Worm (Caenorhabditis elegans): ENCODE results near the gene dpy-28.

DNA sequence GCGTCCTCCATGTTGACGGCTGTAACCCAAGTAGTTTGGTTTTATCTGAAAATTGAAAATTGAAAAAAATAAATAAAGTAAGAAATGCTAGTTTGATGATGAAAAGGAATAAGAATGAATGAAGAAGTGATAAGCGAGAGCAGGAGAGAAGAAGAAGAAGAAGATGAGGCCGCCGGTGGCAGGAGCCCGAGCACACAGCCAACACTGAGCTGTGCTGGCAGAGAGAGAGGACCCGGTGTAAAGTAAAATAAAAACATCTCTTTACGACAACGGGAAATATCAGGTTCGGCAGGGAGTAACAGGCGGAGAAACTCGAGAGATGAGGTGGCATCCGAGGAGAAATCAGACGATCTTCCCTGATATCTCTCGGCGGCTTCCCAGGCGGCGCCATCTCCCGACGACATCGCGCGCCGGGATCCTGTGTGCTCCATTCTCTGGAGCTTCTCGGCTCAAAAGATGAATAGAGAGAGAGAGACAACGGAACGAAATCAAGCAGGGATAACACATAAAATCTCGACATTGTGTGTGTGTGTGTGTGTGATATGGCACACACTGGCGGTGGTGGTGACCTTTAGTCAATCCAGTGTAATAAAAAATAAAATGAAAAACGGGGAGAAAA lies 54.0 kb downstream of the dpy-28 start, which contains the start of gene sca-1:
- no peak for TF ChIP-seq lim-6 (tag; optimal IDR thresholded peaks at IDR 0.05)
- TF ChIP-seq F13H6.1 (tag; optimal IDR thresholded peaks at IDR 0.05) = no peak
- no peak for TF ChIP-seq nfya-1 (tag; optimal IDR thresholded peaks at IDR 0.05)
- no peak for TF ChIP-seq nhr-11 (tag; optimal IDR thresholded peaks at IDR 0.05)
- no peak for TF ChIP-seq pqm-1 (tag; optimal IDR thresholded peaks at IDR 0.05)
- TF ChIP-seq mec-3 (tag; optimal IDR thresholded peaks at IDR 0.05; ENCODE audit: borderline replicate concordance) = no peak
- TF ChIP-seq pros-1 (tag; optimal IDR thresholded peaks at IDR 0.05) = no peak
- TF ChIP-seq ceh-45 (GFP tag; IDR thresholded peaks at IDR 0.05) = no peak
- TF ChIP-seq ceh-18 (tag; optimal IDR thresholded peaks at IDR 0.05) = peak; percentile 86
- no peak for TF ChIP-seq pag-3 (tag; optimal IDR thresholded peaks at IDR 0.05; ENCODE audit: borderline replicate concordance)
- no peak for TF ChIP-seq ets-4 (tag; optimal IDR thresholded peaks at IDR 0.05)
- TF ChIP-seq syd-9 (tag; optimal IDR thresholded peaks at IDR 0.05) = no peak
- TF ChIP-seq pha-4 (tag; optimal IDR thresholded peaks at IDR 0.05) = no peak
- TF ChIP-seq ceh-48 (tag; optimal IDR thresholded peaks at IDR 0.05) = no peak

Measured in whole organism, late embryonic.